Worm (Caenorhabditis elegans): ENCODE results near the gene ckb-4.

ckb-4 gene

DNA sequence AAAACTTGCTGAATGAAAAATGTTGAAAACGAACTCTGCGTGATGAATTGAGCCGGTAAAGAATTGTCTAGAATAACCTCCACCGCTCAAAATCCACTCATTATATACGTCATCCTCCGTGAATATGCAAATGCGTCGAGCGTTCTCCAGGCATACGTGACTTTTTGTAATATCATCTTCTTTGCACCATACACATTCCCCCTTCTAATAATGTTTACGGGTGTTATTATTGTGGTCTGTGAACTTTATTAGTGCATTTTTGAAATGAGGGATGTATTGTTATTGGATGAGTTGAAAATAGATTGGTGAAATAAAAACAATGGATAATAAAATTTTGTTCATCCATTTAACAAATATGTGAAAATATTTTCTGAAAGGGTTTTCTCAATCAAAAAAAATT, 30.7 kb upstream of the ckb-4 start, which contains the start of gene F22F7.7:
Gene F22F7.7 (minus strand): TSS at position 125 of the 400 bp plus-strand sequence.
- no peak for TF ChIP-seq pax-1 (tag; optimal IDR thresholded peaks at IDR 0.05)
- TF ChIP-seq T23F11.4 (GFP tag; optimal IDR thresholded peaks at IDR 0.05) = no peak
- TF ChIP-seq pros-1 (tag; optimal IDR thresholded peaks at IDR 0.05) = no peak
- TF ChIP-seq ceh-18 (tag; optimal IDR thresholded peaks at IDR 0.05) = no peak
- TF ChIP-seq ttx-3 (tag; optimal IDR thresholded peaks at IDR 0.05) = no peak
- TF ChIP-seq lim-6 (tag; optimal IDR thresholded peaks at IDR 0.05) = no peak
- no peak for TF ChIP-seq ceh-6 (GFP tag; optimal IDR thresholded peaks at IDR 0.05)
- no peak for TF ChIP-seq sox-4 (tag; optimal IDR thresholded peaks at IDR 0.05)
- TF ChIP-seq nhr-232 (tag; optimal IDR thresholded peaks at IDR 0.05) = no peak
- no peak for TF ChIP-seq fkh-10 (GFP tag; optimal IDR thresholded peaks at IDR 0.05)
- TF ChIP-seq nfya-1 (tag; optimal IDR thresholded peaks at IDR 0.05) = no peak
- no peak for TF ChIP-seq ceh-2 (tag; optimal IDR thresholded peaks at IDR 0.05)
- TF ChIP-seq pqm-1 (tag; optimal IDR thresholded peaks at IDR 0.05) = no peak
- no peak for TF ChIP-seq tbx-2 (tag; optimal IDR thresholded peaks at IDR 0.05)
- TF ChIP-seq elt-4 (tag; optimal IDR thresholded peaks at IDR 0.05) = no peak
- TF ChIP-seq dmd-4 (tag; optimal IDR thresholded peaks at IDR 0.05; ENCODE audit: borderline replicate concordance) = no peak
- TF ChIP-seq ceh-14 (tag; optimal IDR thresholded peaks at IDR 0.05) = no peak

DNA sequence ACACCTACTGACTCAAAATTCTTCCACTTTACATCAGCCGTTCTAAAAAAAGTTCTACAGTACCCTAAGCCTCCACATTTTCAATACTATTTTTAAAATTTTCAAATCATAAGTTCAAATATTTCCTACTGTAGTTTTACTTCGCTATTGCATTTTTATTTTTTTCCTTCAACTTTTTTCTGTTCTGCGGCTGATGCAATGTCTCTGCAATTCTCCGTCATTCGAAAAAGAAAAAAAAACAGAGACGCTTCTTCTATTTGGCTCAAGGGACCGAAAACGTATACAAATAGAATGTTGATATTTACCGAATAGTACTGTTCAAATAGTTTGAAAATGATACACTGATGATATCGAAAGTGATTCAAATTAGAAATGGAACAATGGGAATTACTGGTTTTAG, 29.1 kb upstream of the ckb-4 start:
- TF ChIP-seq hlh-6 (tag; optimal IDR thresholded peaks at IDR 0.05) (no peak), odd-2 (tag; optimal IDR thresholded peaks at IDR 0.05) (no peak), hlh-13 (GFP tag; optimal IDR thresholded peaks at IDR 0.05) (no peak), ceh-18 (tag; optimal IDR thresholded peaks at IDR 0.05) (no peak), pqm-1 (tag; optimal IDR thresholded peaks at IDR 0.05) (no peak), pha-4 (tag; optimal IDR thresholded peaks at IDR 0.05) (no peak), ttx-3 (tag; optimal IDR thresholded peaks at IDR 0.05) (no peak), ahr-1 (tag; optimal IDR thresholded peaks at IDR 0.05) (no peak), tbx-2 (tag; optimal IDR thresholded peaks at IDR 0.05) (no peak), hlh-15 (tag; optimal IDR thresholded peaks at IDR 0.05) (no peak), hlh-8 (tag; optimal IDR thresholded peaks at IDR 0.05) (no peak), madf-2 (tag; optimal IDR thresholded peaks at IDR 0.05) (no peak), fkh-6 (tag; optimal IDR thresholded peaks at IDR 0.05) (no peak), sox-4 (tag; optimal IDR thresholded peaks at IDR 0.05) (no peak), dve-1 (tag; optimal IDR thresholded peaks at IDR 0.05) (no peak), ceh-19 (GFP tag; optimal IDR thresholded peaks at IDR 0.05) (no peak), elt-2 (tag; optimal IDR thresholded peaks at IDR 0.05) (no peak), ceh-6 (GFP tag; optimal IDR thresholded peaks at IDR 0.05) (no peak)

DNA sequence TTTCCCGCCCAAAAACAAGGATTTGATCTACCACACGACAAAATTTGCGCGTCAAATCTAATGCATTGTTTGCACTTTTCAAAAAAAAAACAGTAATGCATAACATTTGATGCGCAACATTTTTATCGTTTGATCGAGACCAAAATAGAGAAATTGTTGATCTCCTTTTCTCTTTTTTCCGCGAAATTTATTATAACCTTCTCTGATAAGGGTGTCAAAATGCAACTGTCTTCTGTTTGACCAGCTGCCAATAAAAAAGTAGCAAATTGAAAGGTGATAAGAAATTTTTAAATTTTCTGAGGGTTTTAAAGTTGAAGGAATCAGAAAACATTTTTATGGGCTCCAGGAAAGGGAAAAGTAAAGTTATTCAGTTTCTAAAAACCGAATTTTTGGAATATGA, 27.8 kb upstream of the ckb-4 start:
- TF ChIP-seq ama-1 (optimal IDR thresholded peaks at IDR 0.05) (no peak), dve-1 (tag; optimal IDR thresholded peaks at IDR 0.05) (no peak), ceh-6 (GFP tag; optimal IDR thresholded peaks at IDR 0.05) (no peak), ref-2 (tag; optimal IDR thresholded peaks at IDR 0.05) (no peak), nfya-1 (tag; optimal IDR thresholded peaks at IDR 0.05) (no peak)

DNA sequence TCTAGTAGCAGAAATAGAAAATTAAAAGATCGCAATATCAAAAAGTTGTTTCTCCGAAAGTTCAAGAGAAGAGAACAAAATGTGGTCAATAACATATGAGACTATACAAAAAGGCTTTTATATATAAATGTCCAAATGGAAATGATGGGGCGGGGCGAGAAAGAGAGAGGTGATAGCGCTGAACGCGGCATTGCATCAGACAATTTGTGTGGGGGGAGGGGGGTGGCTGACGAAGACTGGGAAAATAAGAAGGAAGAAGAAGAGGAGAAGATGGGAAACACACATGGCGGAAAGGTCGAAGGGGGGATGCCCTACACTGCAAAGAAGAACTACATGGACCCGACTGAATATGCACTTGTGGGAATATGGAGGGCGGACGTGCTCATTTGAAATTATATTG, 26.1 kb upstream of the ckb-4 start:
- TF ChIP-seq F13H6.1 (tag; optimal IDR thresholded peaks at IDR 0.05) (no peak), unc-42 (tag; optimal IDR thresholded peaks at IDR 0.05) (peak; percentile 3), ceh-22 (tag; optimal IDR thresholded peaks at IDR 0.05) (no peak), ets-4 (tag; optimal IDR thresholded peaks at IDR 0.05) (no peak), C08G9.2 (tag; optimal IDR thresholded peaks at IDR 0.05) (no peak), ceh-18 (tag; optimal IDR thresholded peaks at IDR 0.05) (no peak), pax-1 (tag; optimal IDR thresholded peaks at IDR 0.05) (no peak), sox-4 (tag; optimal IDR thresholded peaks at IDR 0.05) (peak; percentile 21)

DNA sequence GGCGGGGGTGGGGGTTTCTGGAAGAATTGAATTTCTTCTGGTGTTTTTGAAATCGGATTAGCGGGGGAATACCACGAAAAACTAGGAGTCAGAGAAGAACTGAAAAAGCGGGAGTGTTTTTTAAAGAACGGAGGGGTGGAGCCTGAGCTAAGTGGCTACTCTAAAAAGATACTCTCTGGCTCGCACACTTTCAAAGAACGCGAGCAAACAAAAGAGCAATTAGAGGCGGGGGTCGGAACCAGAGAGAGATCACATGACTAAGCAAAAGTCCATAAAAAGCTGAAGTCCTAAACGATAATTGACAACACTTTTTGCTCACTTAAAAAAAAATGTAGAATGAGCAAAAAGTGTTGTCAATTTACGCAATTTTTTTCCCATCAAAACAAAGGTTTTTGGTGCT, 25.1 kb upstream of the ckb-4 start:
- TF ChIP-seq ttx-3 (tag; optimal IDR thresholded peaks at IDR 0.05) (no peak), pag-3 (tag; optimal IDR thresholded peaks at IDR 0.05; ENCODE audit: borderline replicate concordance) (no peak), unc-3 (GFP tag; conservative IDR thresholded peaks at IDR 0.05) (no peak), unc-3 (tag; optimal IDR thresholded peaks at IDR 0.05) (no peak), unc-42 (tag; optimal IDR thresholded peaks at IDR 0.05) (peak; percentile 19), hlh-30 (tag; optimal IDR thresholded peaks at IDR 0.05; ENCODE audit: insufficient read depth) (peak; percentile 56)

All from whole organism, late embryonic.